Worm (Caenorhabditis elegans) whole organism, young adult: ENCODE data around the gene Y58A7A.3.

Source experiments
- B0019.2 ChIP-seq: fragments of 200-800 bp; sonication (Bioruptor generic); conservative IDR thresholded peaks from 2 replicates; pipeline ENCODE4 v1.3.6; 2022; ENCODE audit warnings: missing genetic modification reagents, missing genetic modification characterization, missing compliant biosample characterization
- F52B5.7 ChIP-seq: sonication (generic microtip); optimal IDR thresholded peaks from 2 replicates; lab custom pipeline; 2016; ENCODE audit warnings: mild to moderate bottlenecking, missing genetic modification characterization, missing compliant biosample characterization
- cebp-2 ChIP-seq: fragments of 200-800 bp; sonication (Bioruptor generic); IDR thresholded peaks from 2 replicates; pipeline ENCODE4 v1.3.6; 2022; ENCODE audit warnings: missing genetic modification characterization, missing compliant biosample characterization
- ceh-91 ChIP-seq: fragments of 200-800 bp; sonication (Bioruptor generic); IDR thresholded peaks from 2 replicates; pipeline ENCODE4 v1.3.6; 2022; ENCODE audit warnings: missing genetic modification reagents, missing genetic modification characterization, missing compliant biosample characterization
- dpff-1 ChIP-seq: sonication (generic microtip); optimal IDR thresholded peaks from 2 replicates; lab custom pipeline; 2017; ENCODE audit warnings: mild to moderate bottlenecking, missing genetic modification characterization, missing compliant biosample characterization
- lsy-27 ChIP-seq: sonication (generic microtip); optimal IDR thresholded peaks from 2 replicates; lab custom pipeline; 2017; ENCODE audit warnings: missing genetic modification characterization, mild to moderate bottlenecking, missing compliant biosample characterization, antibody characterized with exemption, missing genotype, borderline replicate concordance; ENCODE audit not compliant: insufficient read depth
- madf-10 ChIP-seq: sonication (generic microtip); optimal IDR thresholded peaks from 2 replicates; lab custom pipeline; 2016; ENCODE audit warnings: mild to moderate bottlenecking, missing genetic modification characterization, missing compliant biosample characterization
- nfyb-1 ChIP-seq: fragments of 200-800 bp; sonication (Bioruptor generic); IDR thresholded peaks from 2 replicates; pipeline ENCODE4 v1.3.6; 2022; ENCODE audit warnings: missing genetic modification reagents, missing genetic modification characterization, missing compliant biosample characterization
- pha-4 ChIP-seq: fragments of 150-350 bp; sonication (generic microtip); optimal IDR thresholded peaks from 2 replicates; lab custom pipeline; 2014; ENCODE audit warnings: missing biosample characterization, missing genetic modification reagents, missing genetic modification characterization
- unc-62 ChIP-seq: fragments of 150-350 bp; optimal IDR thresholded peaks from 2 replicates; lab custom pipeline; 2014; ENCODE audit warnings: missing biosample characterization, missing genetic modification reagents, missing genetic modification characterization
- ztf-25 ChIP-seq: fragments of 200-800 bp; sonication (Bioruptor generic); IDR thresholded peaks from 2 replicates; pipeline ENCODE4 v1.3.6; 2022; ENCODE audit warnings: missing genetic modification reagents, missing genetic modification characterization, missing compliant biosample characterization

ce11 chrV:5107816-5108215, 27.1 kb upstream of the Y58A7A.3 start, which contains the start of gene srab-3:
- TF ChIP-seq unc-62 (GFP tag; lab: Kevin White, UChicago) (no peak), nfyb-1 (no peak), pha-4 (tag; lab: Kevin White, UChicago) (no peak), cebp-2 (GFP tag; lab: Robert Waterston, UW) (no peak), F52B5.7 (tag; lab: Kevin White, UChicago) (no peak), ceh-91 (GFP tag; lab: Robert Waterston, UW) (no peak), dpff-1 (tag; lab: Kevin White, UChicago) (no peak), madf-10 (tag; lab: Kevin White, UChicago) (no peak), ztf-25 (GFP tag; lab: Robert Waterston, UW) (no peak), lsy-27 (tag; lab: Kevin White, UChicago) (no peak), B0019.2 (GFP tag; lab: Robert Waterston, UW) (no peak)
